Worm (Caenorhabditis elegans) whole organism, L4/young adult: ENCODE measurements around the gene epg-5.

Experiments
- dao-5 ChIP-seq: sonication (generic microtip); optimal IDR thresholded peaks from 2 replicates; lab custom pipeline; 2016; ENCODE audit warnings: missing genotype, missing genetic modification characterization, moderate library complexity, missing compliant biosample characterization
- him-1 ChIP-seq: sonication (generic microtip); optimal IDR thresholded peaks from 2 replicates; lab custom pipeline; 2016; ENCODE audit warnings: missing genotype, missing genetic modification reagents, missing genetic modification characterization, missing compliant biosample characterization

DNA sequence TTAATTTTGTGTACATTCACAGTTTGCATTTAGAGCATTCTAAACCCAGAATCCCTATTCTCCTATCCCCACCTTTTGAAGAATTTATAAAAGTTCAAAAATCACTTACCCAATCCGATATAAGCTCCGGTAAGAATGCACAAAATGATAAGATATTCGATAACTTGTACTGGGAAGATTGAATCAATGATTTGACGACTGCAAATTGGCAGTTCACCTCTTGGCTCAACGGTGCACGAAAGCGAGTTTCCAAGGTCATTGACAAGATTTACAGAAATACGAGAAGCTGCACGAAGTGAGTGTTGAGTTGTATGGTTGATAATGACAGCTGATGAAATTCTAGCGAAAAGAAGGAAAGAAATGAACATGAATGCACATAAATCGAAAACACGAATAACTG lies 48.9 kb downstream of the epg-5 start:
- TF ChIP-seq dao-5 (tag; lab: Kevin White, UChicago), result no peak
- TF ChIP-seq him-1, result no peak
